Worm (Caenorhabditis elegans) whole organism, young adult: ENCODE data around the gene F35F11.2.

ENCODE experiments used
- B0336.3 ChIP-seq: fragments of 200-800 bp; sonication (Bioruptor generic); IDR thresholded peaks from 2 replicates; pipeline ENCODE4 v1.3.6; 2022; ENCODE audit warnings: missing genetic modification characterization, missing compliant biosample characterization
- C06A6.2 ChIP-seq: fragments of 200-800 bp; sonication (Bioruptor generic); conservative IDR thresholded peaks from 2 replicates; pipeline ENCODE4 v1.3.6; 2022; ENCODE audit warnings: missing genetic modification characterization, missing compliant biosample characterization
- F10E7.11 ChIP-seq: sonication (generic microtip); optimal IDR thresholded peaks from 2 replicates; lab custom pipeline; 2017; ENCODE audit warnings: mild to moderate bottlenecking, missing genetic modification characterization, moderate library complexity, missing compliant biosample characterization
- F22D6.2 ChIP-seq: sonication (generic microtip); optimal IDR thresholded peaks from 2 replicates; lab custom pipeline; 2016; ENCODE audit warnings: mild to moderate bottlenecking, missing genetic modification characterization, missing compliant biosample characterization
- F23B12.7 ChIP-seq: sonication (generic microtip); optimal IDR thresholded peaks from 2 replicates; lab custom pipeline; 2017; ENCODE audit warnings: missing genetic modification characterization, mild to moderate bottlenecking, missing compliant biosample characterization, antibody characterized with exemption, moderate library complexity; ENCODE audit not compliant: insufficient read depth
- F39B2.1 ChIP-seq: fragments of 200-800 bp; sonication (Bioruptor generic); IDR thresholded peaks from 2 replicates; pipeline ENCODE4 v1.3.6; 2022; ENCODE audit warnings: missing genetic modification reagents, missing genetic modification characterization, missing compliant biosample characterization
- F49E8.2 ChIP-seq: sonication (generic microtip); optimal IDR thresholded peaks from 3 replicates; lab custom pipeline; 2017; ENCODE audit warnings: missing genetic modification characterization, mild to moderate bottlenecking, missing compliant biosample characterization, antibody characterized with exemption, moderate library complexity; ENCODE audit not compliant: insufficient read depth
- F55B11.4 ChIP-seq: sonication (generic microtip); optimal IDR thresholded peaks from 2 replicates; lab custom pipeline; 2016; ENCODE audit warnings: missing compliant biosample characterization, missing genetic modification characterization, borderline replicate concordance; ENCODE audit not compliant: insufficient read depth
- F57A8.1 ChIP-seq: fragments of 200-800 bp; sonication (Bioruptor generic); optimal IDR thresholded peaks from 2 replicates; lab custom pipeline; 2018; ENCODE audit warnings: mild to moderate bottlenecking, missing genetic modification characterization, moderate library complexity, missing compliant biosample characterization
- Y95B8A.8 ChIP-seq: fragments of 200-800 bp; sonication (Bioruptor generic); IDR thresholded peaks from 2 replicates; pipeline ENCODE4 v1.3.6; 2022; ENCODE audit warnings: missing genetic modification reagents, missing genetic modification characterization, missing compliant biosample characterization
- akir-1 ChIP-seq: fragments of 200-800 bp; sonication (Bioruptor generic); optimal IDR thresholded peaks from 2 replicates; lab custom pipeline; 2018; ENCODE audit warnings: mild to moderate bottlenecking, missing genetic modification characterization, moderate library complexity, missing compliant biosample characterization
- aptf-3 ChIP-seq: fragments of 200-800 bp; sonication (Bioruptor generic); IDR thresholded peaks from 2 replicates; pipeline ENCODE4 v1.3.6; 2022; ENCODE audit warnings: missing genetic modification characterization, missing compliant biosample characterization
- atf-7 ChIP-seq: sonication (generic microtip); optimal IDR thresholded peaks from 2 replicates; lab custom pipeline; 2017; ENCODE audit warnings: mild to moderate bottlenecking, missing genetic modification characterization, missing compliant biosample characterization
- athp-1 ChIP-seq: sonication (generic microtip); optimal IDR thresholded peaks from 2 replicates; lab custom pipeline; 2017; ENCODE audit warnings: mild to moderate bottlenecking, missing genetic modification characterization, missing compliant biosample characterization
- attf-3 ChIP-seq: fragments of 200-800 bp; sonication (Bioruptor generic); conservative IDR thresholded peaks from 2 replicates; pipeline ENCODE4 v1.3.6; 2022; ENCODE audit warnings: missing genetic modification reagents, missing genetic modification characterization, missing compliant biosample characterization
- cebp-2 ChIP-seq: fragments of 200-800 bp; sonication (Bioruptor generic); IDR thresholded peaks from 2 replicates; pipeline ENCODE4 v1.3.6; 2022; ENCODE audit warnings: missing genetic modification characterization, missing compliant biosample characterization
- ceh-27 ChIP-seq: fragments of 200-800 bp; sonication (Bioruptor generic); optimal IDR thresholded peaks from 2 replicates; lab custom pipeline; 2018; ENCODE audit warnings: mild to moderate bottlenecking, missing genetic modification characterization, moderate library complexity, missing compliant biosample characterization
- ceh-40 ChIP-seq: fragments of 200-800 bp; sonication (Bioruptor generic); IDR thresholded peaks from 2 replicates; pipeline ENCODE4 v1.3.6; 2022; ENCODE audit warnings: missing genetic modification characterization, missing compliant biosample characterization
- ceh-91 ChIP-seq: fragments of 200-800 bp; sonication (Bioruptor generic); IDR thresholded peaks from 2 replicates; pipeline ENCODE4 v1.3.6; 2022; ENCODE audit warnings: missing genetic modification reagents, missing genetic modification characterization, missing compliant biosample characterization
- dpff-1 ChIP-seq: sonication (generic microtip); optimal IDR thresholded peaks from 2 replicates; lab custom pipeline; 2017; ENCODE audit warnings: mild to moderate bottlenecking, missing genetic modification characterization, missing compliant biosample characterization
- efl-1 ChIP-seq: fragments of 150-350 bp; optimal IDR thresholded peaks from 2 replicates; lab custom pipeline; 2014; ENCODE audit warnings: missing biosample characterization, missing genetic modification reagents, missing genetic modification characterization
- egl-18 ChIP-seq: fragments of 200-800 bp; sonication (Bioruptor generic); IDR thresholded peaks from 2 replicates; pipeline ENCODE4 v1.3.6; 2022; ENCODE audit warnings: missing genetic modification reagents, missing genetic modification characterization, missing compliant biosample characterization
- egl-44 ChIP-seq: fragments of 200-800 bp; sonication (Bioruptor generic); IDR thresholded peaks from 2 replicates; pipeline ENCODE4 v1.3.6; 2022; ENCODE audit warnings: missing genetic modification reagents, missing genetic modification characterization, missing compliant biosample characterization
- egrh-3 ChIP-seq: fragments of 200-800 bp; sonication (Bioruptor generic); IDR thresholded peaks from 2 replicates; pipeline ENCODE4 v1.3.6; 2022; ENCODE audit warnings: missing genetic modification reagents, missing genetic modification characterization, missing compliant biosample characterization
- ekl-4 ChIP-seq: fragments of 200-800 bp; sonication (Bioruptor generic); IDR thresholded peaks from 2 replicates; pipeline ENCODE4 v1.3.6; 2022; ENCODE audit warnings: missing genetic modification reagents, missing genetic modification characterization, missing compliant biosample characterization
- ets-4 ChIP-seq: fragments of 200-800 bp; sonication (Bioruptor generic); optimal IDR thresholded peaks from 2 replicates; lab custom pipeline; 2018; ENCODE audit warnings: mild to moderate bottlenecking, missing genetic modification characterization, missing compliant biosample characterization
- fkh-3 ChIP-seq: sonication (generic microtip); optimal IDR thresholded peaks from 2 replicates; lab custom pipeline; 2016; ENCODE audit warnings: mild to moderate bottlenecking, missing genetic modification characterization, missing compliant biosample characterization
- gei-17 ChIP-seq: fragments of 200-800 bp; sonication (Bioruptor generic); optimal IDR thresholded peaks from 2 replicates; lab custom pipeline; 2018; ENCODE audit warnings: mild to moderate bottlenecking, missing genetic modification characterization, missing compliant biosample characterization
- hlh-26 ChIP-seq: fragments of 200-800 bp; sonication (Bioruptor generic); conservative IDR thresholded peaks from 2 replicates; pipeline ENCODE4 v1.3.6; 2022; ENCODE audit warnings: missing genetic modification reagents, missing genetic modification characterization, missing compliant biosample characterization
- hmg-20 ChIP-seq: fragments of 200-800 bp; sonication (Bioruptor generic); IDR thresholded peaks from 2 replicates; pipeline ENCODE4 v1.3.6; 2022; ENCODE audit warnings: missing genetic modification reagents, missing genetic modification characterization, missing compliant biosample characterization
- lin-26 ChIP-seq: fragments of 200-800 bp; sonication (Bioruptor generic); IDR thresholded peaks from 2 replicates; pipeline ENCODE4 v1.3.6; 2022; ENCODE audit warnings: missing genetic modification reagents, missing genetic modification characterization, missing compliant biosample characterization
- lin-40 ChIP-seq: sonication (generic microtip); optimal IDR thresholded peaks from 2 replicates; lab custom pipeline; 2016; ENCODE audit warnings: missing genetic modification characterization, mild to moderate bottlenecking, missing compliant biosample characterization, missing genotype, missing genetic modification reagents
- madf-8 ChIP-seq: fragments of 200-800 bp; sonication (Bioruptor generic); conservative IDR thresholded peaks from 2 replicates; pipeline ENCODE4 v1.3.6; 2022; ENCODE audit warnings: missing genetic modification reagents, missing genetic modification characterization, missing compliant biosample characterization
- mcd-1 ChIP-seq: fragments of 200-800 bp; sonication (Bioruptor generic); IDR thresholded peaks from 2 replicates; pipeline ENCODE4 v1.3.6; 2022; ENCODE audit warnings: missing genetic modification reagents, missing genetic modification characterization, missing compliant biosample characterization
- mel-28 ChIP-seq: sonication (generic microtip); optimal IDR thresholded peaks from 2 replicates; lab custom pipeline; 2016; ENCODE audit warnings: borderline replicate concordance, mild to moderate bottlenecking, missing genetic modification characterization, missing compliant biosample characterization
- mes-4 ChIP-seq: sonication (generic microtip); optimal IDR thresholded peaks from 2 replicates; lab custom pipeline; 2016; ENCODE audit warnings: missing genotype, missing genetic modification characterization, missing compliant biosample characterization
- mxl-1 ChIP-seq: sonication (generic microtip); optimal IDR thresholded peaks from 2 replicates; lab custom pipeline; 2016; ENCODE audit warnings: missing genetic modification characterization, missing compliant biosample characterization
- nfyb-1 ChIP-seq: fragments of 200-800 bp; sonication (Bioruptor generic); IDR thresholded peaks from 2 replicates; pipeline ENCODE4 v1.3.6; 2022; ENCODE audit warnings: missing genetic modification reagents, missing genetic modification characterization, missing compliant biosample characterization
- nhr-120 ChIP-seq: fragments of 200-800 bp; sonication (Bioruptor generic); IDR thresholded peaks from 2 replicates; pipeline ENCODE4 v1.3.6; 2022; ENCODE audit warnings: missing genetic modification characterization, missing compliant biosample characterization
- nhr-90 ChIP-seq: sonication (generic microtip); optimal IDR thresholded peaks from 2 replicates; lab custom pipeline; 2016; ENCODE audit warnings: missing genotype, mild to moderate bottlenecking, missing genetic modification characterization, missing compliant biosample characterization
- rpc-1 ChIP-seq, 2 experiments: fragments of 150-350 bp in 1 of 2; sonication (generic microtip) in 1 of 2; optimal IDR thresholded peaks; 2 replicates each; lab custom pipeline; 2014 to 2018; ENCODE audit warnings: missing biosample characterization in 1 of 2, missing genetic modification characterization in 1 of 2, missing genetic modification reagents in 1 of 2, missing genotype in 1 of 2
- sdz-38 ChIP-seq: sonication (generic microtip); optimal IDR thresholded peaks from 2 replicates; lab custom pipeline; 2016; ENCODE audit warnings: missing genotype, missing genetic modification characterization, missing compliant biosample characterization
- tbp1 ChIP-seq: fragments of 200-800 bp; sonication (Bioruptor generic); optimal IDR thresholded peaks from 2 replicates; lab custom pipeline; 2018; ENCODE audit warnings: mild to moderate bottlenecking, missing genetic modification characterization, missing compliant biosample characterization
- unc-62 ChIP-seq: fragments of 150-350 bp; optimal IDR thresholded peaks from 2 replicates; lab custom pipeline; 2014; ENCODE audit warnings: missing biosample characterization, missing genetic modification reagents, missing genetic modification characterization
- zfh-2 ChIP-seq: fragments of 200-800 bp; sonication (Bioruptor generic); conservative IDR thresholded peaks from 2 replicates; pipeline ENCODE4 v1.3.6; 2022; ENCODE audit warnings: missing genetic modification reagents, missing genetic modification characterization, missing compliant biosample characterization
- ztf-26 ChIP-seq: sonication (generic microtip); optimal IDR thresholded peaks from 2 replicates; lab custom pipeline; 2017; ENCODE audit warnings: missing genetic modification characterization, missing compliant biosample characterization
- ztf-6 ChIP-seq: fragments of 200-800 bp; sonication (Bioruptor generic); IDR thresholded peaks from 2 replicates; pipeline ENCODE4 v1.3.6; 2022; ENCODE audit warnings: missing genetic modification reagents, missing genetic modification characterization, missing compliant biosample characterization

F35F11.2 gene

ce11 chrIV:4024159-4025004, 15.7 kb upstream of the F35F11.2 start (continued):
- TF ChIP-seq lin-26 (GFP tag; lab: Robert Waterston, UW), result peak; percentile 38; the same call in 1 of the 2 replicates
- TF ChIP-seq F22D6.2 (tag; lab: Kevin White, UChicago), result peak; percentile 32
- TF ChIP-seq mel-28 (tag; lab: Kevin White, UChicago), result no peak
- TF ChIP-seq atf-7 (tag; lab: Kevin White, UChicago), result peak; percentile 29
- no peak for TF ChIP-seq athp-1 (tag; lab: Kevin White, UChicago)
- TF ChIP-seq F55B11.4 (tag; lab: Kevin White, UChicago), result no peak
- TF ChIP-seq lin-40 (tag; lab: Kevin White, UChicago), result peak; percentile 77
- peak; percentile 46 for TF ChIP-seq mcd-1 (GFP tag; lab: Robert Waterston, UW)
- peak; percentile 11 for TF ChIP-seq efl-1 (GFP tag; lab: Kevin White, UChicago)
- peak; percentile 69; the same call in 1 of the 2 replicates for TF ChIP-seq C06A6.2
- no peak for TF ChIP-seq gei-17 (GFP tag; lab: Kevin White, UChicago)
- peak; percentile 66 for TF ChIP-seq F23B12.7 (tag; lab: Kevin White, UChicago)
- peak; percentile 76 for TF ChIP-seq egrh-3 (GFP tag; lab: Robert Waterston, UW)
- TF ChIP-seq Y95B8A.8 (GFP tag; lab: Robert Waterston, UW), result peak; percentile 75
- no peak for TF ChIP-seq ets-4
- no peak for TF ChIP-seq cebp-2 (GFP tag; lab: Robert Waterston, UW)
- TF ChIP-seq ztf-6, result peak; percentile 9; the same call in 1 of the 2 replicates
- TF ChIP-seq zfh-2 (GFP tag; lab: Robert Waterston, UW), result peak; percentile 95
- peak; percentile 12 for TF ChIP-seq nhr-90 (tag; lab: Kevin White, UChicago)
- TF ChIP-seq tbp1 (GFP tag; lab: Kevin White, UChicago), result peak; percentile 40
- peak; percentile 52 for TF ChIP-seq nfyb-1

- 0 out of 2 replicates have a peak, but pooled peaks have one; percentile 29 for TF ChIP-seq egl-44 (GFP tag; lab: Robert Waterston, UW)
- no peak for TF ChIP-seq mes-4 (tag; lab: Kevin White, UChicago)
- TF ChIP-seq F10E7.11 (tag; lab: Kevin White, UChicago), result no peak
- no peak for TF ChIP-seq fkh-3 (tag; lab: Kevin White, UChicago)
- no peak for TF ChIP-seq dpff-1 (tag; lab: Kevin White, UChicago)
- TF ChIP-seq madf-8 (GFP tag; lab: Robert Waterston, UW), result no peak
- TF ChIP-seq F57A8.1 (GFP tag; lab: Kevin White, UChicago), result no peak
- no peak for TF ChIP-seq hlh-26 (GFP tag; lab: Robert Waterston, UW)
- TF ChIP-seq aptf-3 (GFP tag; lab: Robert Waterston, UW), result no peak
- TF ChIP-seq ceh-40 (GFP tag; lab: Robert Waterston, UW), result no peak
- no peak for TF ChIP-seq unc-62 (GFP tag; lab: Kevin White, UChicago)
- no peak for TF ChIP-seq nhr-120 (GFP tag; lab: Robert Waterston, UW)
- TF ChIP-seq B0336.3 (GFP tag; lab: Robert Waterston, UW), result 0 out of 2 replicates have a peak, but pooled peaks have one; percentile 32
- no peak for TF ChIP-seq rpc-1 (optimal IDR thresholded peaks at IDR 0.05; lab: Kevin White, UChicago)
- no peak for TF ChIP-seq rpc-1 (tag; optimal IDR thresholded peaks at IDR 0.05; lab: Kevin White, UChicago)
- no peak for TF ChIP-seq ceh-91
- no peak for TF ChIP-seq mel-28 (tag; lab: Kevin White, UChicago)
- no peak for TF ChIP-seq gei-17 (GFP tag; lab: Kevin White, UChicago)
- no peak for TF ChIP-seq egl-18 (GFP tag; lab: Robert Waterston, UW)
- TF ChIP-seq F39B2.1, result no peak
- no peak for TF ChIP-seq sdz-38 (tag; lab: Kevin White, UChicago)
- no peak for TF ChIP-seq akir-1
- TF ChIP-seq hmg-20 (GFP tag; lab: Robert Waterston, UW), result no peak
- no peak for TF ChIP-seq mxl-1
- TF ChIP-seq ceh-27 (GFP tag; lab: Kevin White, UChicago), result peak; percentile 77
- TF ChIP-seq attf-3 (GFP tag; lab: Robert Waterston, UW), result no peak
- no peak for TF ChIP-seq ztf-26
- no peak for TF ChIP-seq ekl-4 (GFP tag; lab: Robert Waterston, UW)
- TF ChIP-seq F49E8.2 (tag; lab: Kevin White, UChicago), result no peak
Measured at ce11 chrIV:4025923-4026322, 14.2 kb upstream of the F35F11.2 start.
